Worm (Caenorhabditis elegans): ENCODE results near the gene C54D10.4.

Gene C54D10.4

ce11 chrV:12405929-12406328 is 14.8 kb downstream of the C54D10.4 start, which contains the start of gene K01D12.10:
K01D12.10 (plus strand) TSS chrV:12406229.
- TF ChIP-seq unc-39 (tag; optimal IDR thresholded peaks at IDR 0.05) (no peak), nhr-76 (tag; optimal IDR thresholded peaks at IDR 0.05) (no peak), nhr-11 (tag; optimal IDR thresholded peaks at IDR 0.05) (no peak), egl-5 (tag; optimal IDR thresholded peaks at IDR 0.05) (no peak), pqm-1 (tag; optimal IDR thresholded peaks at IDR 0.05) (no peak), nhr-77 (tag; optimal IDR thresholded peaks at IDR 0.05) (no peak), sea-2 (GFP tag; optimal IDR thresholded peaks at IDR 0.05) (no peak), pha-4 (tag; optimal IDR thresholded peaks at IDR 0.05) (no peak), R02D3.7 (tag; optimal IDR thresholded peaks at IDR 0.05) (no peak), aly-2 (tag; optimal IDR thresholded peaks at IDR 0.05) (no peak), nhr-25 (tag; optimal IDR thresholded peaks at IDR 0.05) (no peak), mml-1 (tag; optimal IDR thresholded peaks at IDR 0.05) (no peak), elt-2 (tag; optimal IDR thresholded peaks at IDR 0.05) (no peak), fkh-10 (GFP tag; optimal IDR thresholded peaks at IDR 0.05) (no peak), ceh-9 (tag; optimal IDR thresholded peaks at IDR 0.05) (no peak), hmg-11 (tag; optimal IDR thresholded peaks at IDR 0.05) (no peak), nhr-67 (tag; optimal IDR thresholded peaks at IDR 0.05) (no peak), lsy-12 (tag; optimal IDR thresholded peaks at IDR 0.05) (no peak), ama-1 (optimal IDR thresholded peaks at IDR 0.05) (no peak)

ce11 chrV:12404544-12404943 is 16.2 kb downstream of the C54D10.4 start, which contains the start of gene K01D12.9:
K01D12.9 (minus strand) TSS chrV:12404644.
- TF ChIP-seq eor-1 (tag; optimal IDR thresholded peaks at IDR 0.05) (no peak), nhr-67 (tag; optimal IDR thresholded peaks at IDR 0.05) (no peak), snpc-4 (tag; optimal IDR thresholded peaks at IDR 0.05) (no peak), nhr-25 (tag; optimal IDR thresholded peaks at IDR 0.05) (peak; percentile 54), zag-1 (tag; optimal IDR thresholded peaks at IDR 0.05) (no peak)

- TF ChIP-seq R02D3.7 (tag; optimal IDR thresholded peaks at IDR 0.05), result no peak
- no peak for TF ChIP-seq aly-2 (tag; optimal IDR thresholded peaks at IDR 0.05)
- TF ChIP-seq fos-1 (tag; optimal IDR thresholded peaks at IDR 0.05), result no peak
- no peak for TF ChIP-seq nhr-12 (tag; optimal IDR thresholded peaks at IDR 0.05)
- no peak for TF ChIP-seq unc-62 (GFP tag; optimal IDR thresholded peaks at IDR 0.05)
- no peak for TF ChIP-seq nhr-237 (tag; optimal IDR thresholded peaks at IDR 0.05)
- no peak for TF ChIP-seq egl-5 (tag; optimal IDR thresholded peaks at IDR 0.05)
- TF ChIP-seq sea-2 (GFP tag; optimal IDR thresholded peaks at IDR 0.05), result no peak
- no peak for TF ChIP-seq nhr-43 (tag; optimal IDR thresholded peaks at IDR 0.05; ENCODE audit: poor library complexity, severe bottlenecking)
These were observed 18.4 kb downstream of the C54D10.4 start, which contains the start of gene K01D12.8 for ce11 chrV:12402355-12402754. K01D12.8 (plus strand) TSS chrV:12402655.

- no peak for TF ChIP-seq elt-2 (tag; optimal IDR thresholded peaks at IDR 0.05)
- TF ChIP-seq lin-39 (tag; optimal IDR thresholded peaks at IDR 0.05), result no peak
- TF ChIP-seq zag-1 (tag; optimal IDR thresholded peaks at IDR 0.05), result no peak
- TF ChIP-seq hmg-11 (tag; optimal IDR thresholded peaks at IDR 0.05), result no peak
- no peak for TF ChIP-seq nhr-28 (tag; optimal IDR thresholded peaks at IDR 0.05)
- TF ChIP-seq nhr-43 (tag; optimal IDR thresholded peaks at IDR 0.05; ENCODE audit: poor library complexity, severe bottlenecking), result no peak
- TF ChIP-seq nhr-23 (tag; optimal IDR thresholded peaks at IDR 0.05), result no peak
- TF ChIP-seq jun-1 (tag; optimal IDR thresholded peaks at IDR 0.05), result no peak
- TF ChIP-seq pha-4 (tag; optimal IDR thresholded peaks at IDR 0.05), result no peak
- no peak for TF ChIP-seq ceh-28 (tag; optimal IDR thresholded peaks at IDR 0.05)
- no peak for TF ChIP-seq nhr-11 (tag; optimal IDR thresholded peaks at IDR 0.05)
- no peak for TF ChIP-seq unc-39 (tag; optimal IDR thresholded peaks at IDR 0.05)
- no peak for TF ChIP-seq mdl-1 (tag; optimal IDR thresholded peaks at IDR 0.05)
These were observed 19.4 kb downstream of the C54D10.4 start, which contains the start of gene K01D12.7 for ce11 chrV:12401383-12401782. K01D12.7 (minus strand) TSS chrV:12401483.

- peak; percentile 93 for TF ChIP-seq R02D3.7 (tag; optimal IDR thresholded peaks at IDR 0.05)
- no peak for TF ChIP-seq fos-1 (tag; optimal IDR thresholded peaks at IDR 0.05)
- no peak for TF ChIP-seq skn-1 (tag; optimal IDR thresholded peaks at IDR 0.05)
- TF ChIP-seq ceh-28 (tag; optimal IDR thresholded peaks at IDR 0.05), result no peak
- no peak for TF ChIP-seq hmg-11 (tag; optimal IDR thresholded peaks at IDR 0.05)
- no peak for TF ChIP-seq jun-1 (tag; optimal IDR thresholded peaks at IDR 0.05)
- no peak for TF ChIP-seq nhr-12 (tag; optimal IDR thresholded peaks at IDR 0.05)
- TF ChIP-seq nhr-23 (tag; optimal IDR thresholded peaks at IDR 0.05), result peak; percentile 40
- TF ChIP-seq nhr-237 (tag; optimal IDR thresholded peaks at IDR 0.05), result no peak
- no peak for TF ChIP-seq unc-62 (GFP tag; optimal IDR thresholded peaks at IDR 0.05)
- TF ChIP-seq nhr-11 (tag; optimal IDR thresholded peaks at IDR 0.05), result no peak
- TF ChIP-seq elt-2 (tag; optimal IDR thresholded peaks at IDR 0.05), result peak; percentile 44
- TF ChIP-seq ztf-11 (tag; optimal IDR thresholded peaks at IDR 0.05), result no peak
- TF ChIP-seq ceh-9 (tag; optimal IDR thresholded peaks at IDR 0.05), result no peak
- no peak for TF ChIP-seq nfya-1 (tag; optimal IDR thresholded peaks at IDR 0.05; ENCODE audit: insufficient read depth)
- no peak for TF ChIP-seq nhr-28 (tag; optimal IDR thresholded peaks at IDR 0.05)
- TF ChIP-seq mml-1 (tag; optimal IDR thresholded peaks at IDR 0.05), result no peak
- peak; percentile 34 for TF ChIP-seq snpc-4 (tag; optimal IDR thresholded peaks at IDR 0.05)
- TF ChIP-seq pha-4 (tag; optimal IDR thresholded peaks at IDR 0.05), result peak; percentile 64
- no peak for TF ChIP-seq ceh-16 (tag; optimal IDR thresholded peaks at IDR 0.05)
- TF ChIP-seq ztf-4 (tag; optimal IDR thresholded peaks at IDR 0.05), result no peak
- no peak for TF ChIP-seq mdl-1 (tag; optimal IDR thresholded peaks at IDR 0.05)
- no peak for TF ChIP-seq egl-5 (tag; optimal IDR thresholded peaks at IDR 0.05)
- no peak for TF ChIP-seq tbx-2 (tag; optimal IDR thresholded peaks at IDR 0.05)
- peak; percentile 47 for TF ChIP-seq lin-15B (tag; optimal IDR thresholded peaks at IDR 0.05)
- TF ChIP-seq ceh-82 (tag; optimal IDR thresholded peaks at IDR 0.05), result no peak
- peak; percentile 18 for TF ChIP-seq pqm-1 (tag; optimal IDR thresholded peaks at IDR 0.05)
- no peak for TF ChIP-seq nhr-43 (tag; optimal IDR thresholded peaks at IDR 0.05; ENCODE audit: poor library complexity, severe bottlenecking)
- TF ChIP-seq nhr-77 (tag; optimal IDR thresholded peaks at IDR 0.05), result no peak
- TF ChIP-seq aly-2 (tag; optimal IDR thresholded peaks at IDR 0.05), result no peak
These were observed 20.0 kb downstream of the C54D10.4 start, which contains the start of the genes K01D12.20 and miga-1 for ce11 chrV:12400677-12401236. K01D12.20 (minus strand) TSS chrV:12400814. miga-1 (minus strand) TSS chrV:12400859.

All from whole organism, L3 larva.